Worm (Caenorhabditis elegans): ENCODE measurements around the gene droe-4.

- TF ChIP-seq unc-62 (GFP tag; optimal IDR thresholded peaks at IDR 0.05) = no peak
- no peak for TF ChIP-seq snpc-4 (tag; optimal IDR thresholded peaks at IDR 0.05)
- TF ChIP-seq mab-5 (tag; optimal IDR thresholded peaks at IDR 0.05) = no peak
- TF ChIP-seq nhr-237 (tag; optimal IDR thresholded peaks at IDR 0.05) = no peak
- no peak for TF ChIP-seq unc-39 (tag; optimal IDR thresholded peaks at IDR 0.05)
- TF ChIP-seq pha-4 (tag; optimal IDR thresholded peaks at IDR 0.05) = no peak
- TF ChIP-seq lin-32 (GFP tag; optimal IDR thresholded peaks at IDR 0.05) = no peak
- no peak for TF ChIP-seq ztf-11 (tag; optimal IDR thresholded peaks at IDR 0.05)
- no peak for TF ChIP-seq lin-13 (tag; optimal IDR thresholded peaks at IDR 0.05)
- no peak for TF ChIP-seq blmp-1 (tag; optimal IDR thresholded peaks at IDR 0.05)
- TF ChIP-seq mep-1 (tag; optimal IDR thresholded peaks at IDR 0.05) = no peak
- no peak for TF ChIP-seq ces-1 (GFP tag; optimal IDR thresholded peaks at IDR 0.05)
- no peak for TF ChIP-seq nhr-76 (tag; optimal IDR thresholded peaks at IDR 0.05)
Measured at ce11 chrV:13981677-13982076, 10.8 kb upstream of the droe-4 start.

Measured in whole organism, mixed stage, embryonic.